Worm (Caenorhabditis elegans) whole organism, L2 larva: ENCODE results near the gene pgp-1.

Source experiments
- alr-1 ChIP-seq: fragments of 150-350 bp; optimal IDR thresholded peaks from 2 replicates; lab custom pipeline; 2014; ENCODE audit warnings: missing biosample characterization, missing genetic modification characterization
- aly-2 ChIP-seq: fragments of 150-350 bp; optimal IDR thresholded peaks from 2 replicates; lab custom pipeline; 2014; ENCODE audit warnings: missing biosample characterization, missing genetic modification characterization
- ama-1 ChIP-seq: fragments of 150-350 bp; optimal IDR thresholded peaks from 2 replicates; lab custom pipeline; 2018; ENCODE audit warnings: inconsistent platforms
- fos-1 ChIP-seq: fragments of 150-350 bp; optimal IDR thresholded peaks from 2 replicates; lab custom pipeline; 2014; ENCODE audit warnings: missing biosample characterization, missing genetic modification characterization
- lsy-2 ChIP-seq, 2 experiments: fragments of 150-350 bp in 1 of 2; sonication (generic microtip) in 1 of 2; optimal IDR thresholded peaks; 2 replicates each; lab custom pipeline; 2014 to 2017; ENCODE audit warnings: missing biosample characterization in 2 of 2, missing genetic modification characterization in 2 of 2
- mab-5 ChIP-seq: fragments of 150-350 bp; optimal IDR thresholded peaks from 2 replicates; lab custom pipeline; 2014; ENCODE audit warnings: missing biosample characterization, missing genetic modification characterization
- nhr-10 ChIP-seq: sonication (generic microtip); optimal IDR thresholded peaks from 2 replicates; lab custom pipeline; 2017; ENCODE audit warnings: missing biosample characterization, missing genetic modification characterization
- nhr-237 ChIP-seq: fragments of 150-350 bp; optimal IDR thresholded peaks from 2 replicates; lab custom pipeline; 2014; ENCODE audit warnings: missing biosample characterization, missing genetic modification characterization
- skn-1 ChIP-seq: sonication (generic microtip); optimal IDR thresholded peaks from 2 replicates; lab custom pipeline; 2017; ENCODE audit warnings: missing biosample characterization, missing genetic modification characterization
- snpc-4 ChIP-seq: fragments of 150-350 bp; optimal IDR thresholded peaks from 2 replicates; lab custom pipeline; 2014; ENCODE audit warnings: missing biosample characterization, missing genetic modification characterization
- unc-39 ChIP-seq: fragments of 150-350 bp; optimal IDR thresholded peaks from 2 replicates; lab custom pipeline; 2014; ENCODE audit warnings: missing biosample characterization, missing genetic modification characterization
- unc-62 ChIP-seq: fragments of 150-350 bp; optimal IDR thresholded peaks from 2 replicates; lab custom pipeline; 2014; ENCODE audit warnings: missing biosample characterization, missing genetic modification reagents, missing genetic modification characterization
- ztf-11 ChIP-seq: sonication (generic microtip); optimal IDR thresholded peaks from 2 replicates; lab custom pipeline; 2017; ENCODE audit warnings: missing biosample characterization, missing genetic modification characterization

DNA sequence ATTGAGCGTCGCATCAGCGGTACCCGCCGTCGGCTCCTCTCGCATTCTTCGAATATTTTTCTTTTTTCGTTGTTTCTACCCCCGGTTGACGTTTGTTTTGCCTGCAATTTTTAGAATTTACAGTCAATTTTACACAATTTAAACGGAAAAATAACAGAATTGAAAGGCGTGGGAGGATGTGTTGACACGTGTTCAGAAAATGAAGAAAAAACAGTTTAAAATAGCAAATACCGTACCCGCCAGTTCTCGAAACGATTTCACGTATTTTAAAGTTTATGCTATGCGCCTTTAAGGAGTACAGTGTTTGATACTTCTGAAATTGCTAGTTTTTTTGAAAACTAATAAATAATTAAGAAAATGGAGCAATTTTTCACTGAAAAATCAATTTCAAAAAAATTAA, 32.0 kb upstream of the pgp-1 start, which contains the start of gene ark-1:
- no peak for TF ChIP-seq snpc-4
- TF ChIP-seq alr-1 (tag; lab: Kevin White, UChicago) = no peak
- TF ChIP-seq unc-62 (GFP tag; lab: Kevin White, UChicago) = no peak
- TF ChIP-seq fos-1 (tag; lab: Kevin White, UChicago) = no peak
- no peak for TF ChIP-seq ama-1 (lab: Kevin White, UChicago)
- no peak for TF ChIP-seq aly-2 (tag; lab: Kevin White, UChicago)
- no peak for TF ChIP-seq nhr-237 (tag; lab: Kevin White, UChicago)
- no peak for TF ChIP-seq mab-5 (tag; lab: Kevin White, UChicago)
- no peak for TF ChIP-seq skn-1 (tag; lab: Kevin White, UChicago)
- TF ChIP-seq unc-39 (tag; lab: Kevin White, UChicago) = no peak
- TF ChIP-seq lsy-2 (tag; optimal IDR thresholded peaks at IDR 0.05; lab: Kevin White, UChicago) = no peak
- TF ChIP-seq ztf-11 (tag; lab: Kevin White, UChicago) = no peak
- no peak for TF ChIP-seq nhr-10
